Worm (Caenorhabditis elegans): ENCODE results near the gene C08E8.1.

DNA sequence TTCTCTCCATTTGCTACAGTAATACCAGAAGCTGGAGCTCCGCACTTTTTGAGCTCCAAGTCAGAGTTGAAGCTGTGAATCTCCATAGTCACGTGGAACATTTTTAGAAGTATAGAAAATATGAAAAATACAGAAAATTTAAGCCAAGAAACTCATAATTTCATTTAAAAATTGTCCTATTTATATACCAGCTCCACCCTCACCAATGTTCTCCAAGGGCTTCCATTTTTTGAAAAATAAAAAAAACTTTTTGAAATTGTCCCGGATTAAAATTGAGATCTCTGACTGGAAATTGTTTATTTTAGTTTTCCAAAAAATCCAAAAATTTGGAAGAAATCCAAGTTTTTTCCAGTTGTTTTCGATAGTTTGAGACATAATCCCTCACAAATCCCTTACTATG lies 2.4 kb downstream of the C08E8.1 start, which contains the start of gene C08E8.5:
- TF ChIP-seq ama-1 (optimal IDR thresholded peaks at IDR 0.05), result no peak
- no peak for TF ChIP-seq B0310.2 (tag; optimal IDR thresholded peaks at IDR 0.05)
- TF ChIP-seq scrt-1 (GFP tag; IDR thresholded peaks at IDR 0.05), result no peak
- TF ChIP-seq ceh-36 (tag; optimal IDR thresholded peaks at IDR 0.05), result no peak
- no peak for TF ChIP-seq tbx-37 (GFP tag; conservative IDR thresholded peaks at IDR 0.05)

All from whole organism, early embryonic.